Fruit fly (Drosophila melanogaster) whole organism, embryonic: ENCODE results near the gene CG4957.

Source experiments
- Awh ChIP-seq: fragments of 200-800 bp; sonication (Bioruptor generic); IDR thresholded peaks from 2 replicates; pipeline ENCODE4, ENCODE4 v1.3.6; 2022; ENCODE audit warnings: missing biosample characterization, missing genetic modification characterization
- CG1024 ChIP-seq: fragments of 200-800 bp; sonication (Bioruptor generic); IDR thresholded peaks from 2 replicates; pipeline ENCODE4 v1.3.6; 2022; ENCODE audit warnings: missing biosample characterization, missing genetic modification characterization
- CG11723 ChIP-seq: fragments of 200-800 bp; sonication (Bioruptor generic); optimal IDR thresholded peaks from 2 replicates; lab custom pipeline; 2017; ENCODE audit warnings: missing biosample characterization, mild to moderate bottlenecking, missing genetic modification characterization
- CG12219 ChIP-seq: fragments of 200-800 bp; sonication (Bioruptor generic); optimal IDR thresholded peaks from 3 replicates; lab custom pipeline; 2018; ENCODE audit warnings: missing biosample characterization, mild to moderate bottlenecking, missing genetic modification characterization
- CG12942 ChIP-seq: fragments of 200-800 bp; sonication (Bioruptor generic); optimal IDR thresholded peaks from 3 replicates; lab custom pipeline; 2016; ENCODE audit warnings: missing biosample characterization, missing genetic modification characterization
- CG13296 ChIP-seq: fragments of 200-800 bp; sonication (Bioruptor generic); optimal IDR thresholded peaks from 3 replicates; lab custom pipeline; 2018; ENCODE audit warnings: missing biosample characterization, mild to moderate bottlenecking, missing genetic modification characterization
- CG15601 ChIP-seq: fragments of 200-800 bp; sonication (Bioruptor generic); optimal IDR thresholded peaks from 3 replicates; lab custom pipeline; 2019; ENCODE audit warnings: missing biosample characterization, mild to moderate bottlenecking, missing genetic modification characterization, moderate library complexity
- CG16779 ChIP-seq: fragments of 200-800 bp; sonication (Bioruptor generic); IDR thresholded peaks from 2 replicates; pipeline ENCODE4 v1.3.6; 2022; ENCODE audit warnings: missing biosample characterization, missing genetic modification characterization
- CG17186 ChIP-seq: fragments of 200-800 bp; sonication (Bioruptor generic); optimal IDR thresholded peaks from 3 replicates; lab custom pipeline; 2017; ENCODE audit warnings: missing biosample characterization, missing genetic modification reagents, missing genetic modification characterization
- CG17568 ChIP-seq: fragments of 200-800 bp; sonication (Bioruptor generic); optimal IDR thresholded peaks from 2 replicates; lab custom pipeline; 2018; ENCODE audit warnings: missing biosample characterization, mild to moderate bottlenecking, missing genetic modification characterization, moderate library complexity
- CG17802 ChIP-seq: fragments of 200-800 bp; sonication (Bioruptor generic); optimal IDR thresholded peaks from 2 replicates; lab custom pipeline; 2018; ENCODE audit warnings: missing biosample characterization, mild to moderate bottlenecking, missing genetic modification characterization, moderate library complexity
- CG2116 ChIP-seq: fragments of 200-800 bp; sonication (Bioruptor generic); optimal IDR thresholded peaks from 3 replicates; lab custom pipeline; 2018; ENCODE audit warnings: missing biosample characterization, mild to moderate bottlenecking, missing genetic modification characterization
- CG2120 ChIP-seq: fragments of 200-800 bp; sonication (Bioruptor generic); optimal IDR thresholded peaks from 3 replicates; lab custom pipeline; 2016; ENCODE audit warnings: missing biosample characterization, missing genetic modification characterization
- CG2678 ChIP-seq: fragments of 200-800 bp; sonication (Bioruptor generic); optimal IDR thresholded peaks from 3 replicates; lab custom pipeline; 2019; ENCODE audit warnings: missing biosample characterization, mild to moderate bottlenecking, missing genetic modification characterization, moderate library complexity
- CG30431 ChIP-seq: fragments of 200-800 bp; sonication (Bioruptor generic); optimal IDR thresholded peaks from 2 replicates; lab custom pipeline; 2017; ENCODE audit warnings: missing biosample characterization, missing genetic modification characterization
- CG31224 ChIP-seq: fragments of 200-800 bp; sonication (Bioruptor generic); IDR thresholded peaks from 2 replicates; pipeline ENCODE4 v1.3.6; 2022; ENCODE audit warnings: missing biosample characterization, missing genetic modification characterization
- CG4282 ChIP-seq: fragments of 200-800 bp; sonication (Bioruptor generic); optimal IDR thresholded peaks from 2 replicates; lab custom pipeline; 2016; ENCODE audit warnings: missing biosample characterization, missing genetic modification characterization
- CG4328 ChIP-seq: fragments of 200-800 bp; sonication (Bioruptor generic); optimal IDR thresholded peaks from 3 replicates; lab custom pipeline; 2017; ENCODE audit warnings: missing biosample characterization, missing genetic modification reagents, missing genetic modification characterization
- CG8388 ChIP-seq: fragments of 200-800 bp; sonication (Bioruptor generic); optimal IDR thresholded peaks from 2 replicates; lab custom pipeline; 2019; ENCODE audit warnings: missing biosample characterization, mild to moderate bottlenecking, missing genetic modification characterization, moderate library complexity
- CG9727 ChIP-seq: fragments of 200-800 bp; sonication (Bioruptor generic); optimal IDR thresholded peaks from 3 replicates; lab custom pipeline; 2017; ENCODE audit warnings: missing biosample characterization, mild to moderate bottlenecking, missing genetic modification characterization
- CG9932 ChIP-seq: fragments of 200-800 bp; sonication (Bioruptor generic); IDR thresholded peaks from 2 replicates; pipeline ENCODE4 v1.3.6; 2022; ENCODE audit warnings: missing biosample characterization, missing genetic modification characterization
- CHES-1-like ChIP-seq: fragments of 200-800 bp; sonication (Bioruptor generic); optimal IDR thresholded peaks from 2 replicates; lab custom pipeline; 2016; ENCODE audit warnings: missing biosample characterization, missing genetic modification characterization
- Dll ChIP-seq: fragments of 200-800 bp; sonication (Bioruptor generic); IDR thresholded peaks from 4 replicates; pipeline ENCODE4 v1.3.6; 2022; ENCODE audit warnings: missing biosample characterization, missing genetic modification characterization; ENCODE audit not compliant: partially characterized antibody
- H15 ChIP-seq: fragments of 200-800 bp; sonication (Bioruptor generic); IDR thresholded peaks from 3 replicates; pipeline ENCODE4 v1.3.6; 2022; ENCODE audit warnings: missing biosample characterization, missing genetic modification characterization
- HLH54F ChIP-seq: fragments of 200-800 bp; sonication (Bioruptor generic); optimal IDR thresholded peaks from 3 replicates; lab custom pipeline; 2016; ENCODE audit warnings: missing biosample characterization, missing genetic modification characterization
- HLHmδ ChIP-seq: fragments of 200-800 bp; sonication (Bioruptor generic); optimal IDR thresholded peaks from 2 replicates; lab custom pipeline; 2018; ENCODE audit warnings: missing biosample characterization, mild to moderate bottlenecking, missing genetic modification characterization, moderate library complexity
- HmgZ ChIP-seq: fragments of 200-800 bp; sonication (Bioruptor generic); optimal IDR thresholded peaks from 2 replicates; lab custom pipeline; 2018; ENCODE audit warnings: missing biosample characterization, mild to moderate bottlenecking, missing genetic modification characterization
- Jarid2 ChIP-seq: fragments of 200-800 bp; sonication (Bioruptor generic); optimal IDR thresholded peaks from 3 replicates; lab custom pipeline; 2017; ENCODE audit warnings: mild to moderate bottlenecking, missing biosample characterization, missing genetic modification reagents, missing genetic modification characterization
- Mad ChIP-seq: fragments of 200-800 bp; sonication (Bioruptor generic); optimal IDR thresholded peaks from 2 replicates; lab custom pipeline; 2016; ENCODE audit warnings: missing biosample characterization, missing genetic modification characterization
- Mes4 ChIP-seq: fragments of 200-800 bp; sonication (Bioruptor generic); optimal IDR thresholded peaks from 2 replicates; lab custom pipeline; 2016; ENCODE audit warnings: missing biosample characterization, missing genetic modification characterization
- Neu2 ChIP-seq: fragments of 200-800 bp; sonication (Bioruptor generic); optimal IDR thresholded peaks from 3 replicates; lab custom pipeline; 2016; ENCODE audit warnings: missing biosample characterization, missing genetic modification characterization, borderline replicate concordance
- Sox102F ChIP-seq: fragments of 200-800 bp; sonication (Bioruptor generic); optimal IDR thresholded peaks from 2 replicates; lab custom pipeline; 2018; ENCODE audit warnings: missing biosample characterization, mild to moderate bottlenecking, missing genetic modification characterization, moderate library complexity
- Trl ChIP-seq, 3 experiments: fragments of >200 bp in 2 of 3; fragments of 200-800 bp in 1 of 3; sonication (Bioruptor generic) in 1 of 3; optimal IDR thresholded peaks; 2 replicates in 1 of 3; 3 replicates in 2 of 3; lab custom pipeline; 2016 to 2017; ENCODE audit warnings: missing biosample characterization in 1 of 3, missing genetic modification characterization in 1 of 3
- ac ChIP-seq: fragments of 200-800 bp; sonication (Bioruptor generic); optimal IDR thresholded peaks from 3 replicates; lab custom pipeline; 2017; ENCODE audit warnings: missing biosample characterization, mild to moderate bottlenecking, missing genetic modification characterization
- amos ChIP-seq: fragments of 200-800 bp; sonication (Bioruptor generic); IDR thresholded peaks from 2 replicates; pipeline ENCODE4 v1.3.6; 2022; ENCODE audit warnings: missing biosample characterization, missing genetic modification characterization; ENCODE audit not compliant: partially characterized antibody
- aop ChIP-seq: fragments of 200-800 bp; sonication (Bioruptor generic); IDR thresholded peaks from 2 replicates; pipeline ENCODE4 v1.3.6; 2022; ENCODE audit warnings: missing biosample characterization, missing genetic modification characterization
- az2 ChIP-seq: fragments of 200-800 bp; sonication (Bioruptor generic); optimal IDR thresholded peaks from 3 replicates; lab custom pipeline; 2016; ENCODE audit warnings: missing biosample characterization, missing genetic modification characterization
- bigmax ChIP-seq: fragments of 200-800 bp; sonication (Bioruptor generic); optimal IDR thresholded peaks from 2 replicates; lab custom pipeline; 2018; ENCODE audit warnings: missing biosample characterization, mild to moderate bottlenecking, missing genetic modification characterization
- cad ChIP-seq: fragments of >200 bp; optimal IDR thresholded peaks from 2 replicates; lab custom pipeline; 2017; ENCODE audit warnings: missing biosample characterization, missing genetic modification characterization
- cg ChIP-seq: fragments of 200-800 bp; sonication (Bioruptor generic); optimal IDR thresholded peaks from 3 replicates; lab custom pipeline; 2019; ENCODE audit warnings: missing biosample characterization, mild to moderate bottlenecking, missing genetic modification characterization, moderate library complexity
- chinmo ChIP-seq: fragments of 200-800 bp; sonication (Bioruptor generic); IDR thresholded peaks from 4 replicates; pipeline ENCODE4 v1.3.6; 2022; ENCODE audit warnings: missing biosample characterization, missing genetic modification characterization; ENCODE audit not compliant: partially characterized antibody
- dpn ChIP-seq, 2 experiments: fragments of 200-800 bp; sonication (Bioruptor generic); optimal IDR thresholded peaks; 3 replicates each; lab custom pipeline; 2016; ENCODE audit warnings: missing biosample characterization in 2 of 2, missing genetic modification characterization in 2 of 2
- ems ChIP-seq: fragments of 200-800 bp; sonication (Bioruptor generic); optimal IDR thresholded peaks from 3 replicates; lab custom pipeline; 2016; ENCODE audit warnings: missing biosample characterization, missing genetic modification characterization
- gsb-n ChIP-seq: fragments of 200-800 bp; sonication (Bioruptor generic); optimal IDR thresholded peaks from 3 replicates; lab custom pipeline; 2018; ENCODE audit warnings: missing biosample characterization, mild to moderate bottlenecking, missing genetic modification characterization
- nmo ChIP-seq: fragments of 200-800 bp; sonication (Bioruptor generic); optimal IDR thresholded peaks from 2 replicates; lab custom pipeline; 2018; ENCODE audit warnings: missing biosample characterization, mild to moderate bottlenecking, missing genetic modification characterization, moderate library complexity
- phol ChIP-seq: fragments of 200-800 bp; sonication (Bioruptor generic); optimal IDR thresholded peaks from 3 replicates; lab custom pipeline; 2018; ENCODE audit warnings: missing biosample characterization, mild to moderate bottlenecking, missing genetic modification characterization, moderate library complexity
- row ChIP-seq: fragments of 200-800 bp; sonication (Bioruptor generic); IDR thresholded peaks from 3 replicates; pipeline ENCODE4 v1.3.6; 2022; ENCODE audit warnings: missing biosample characterization, missing genetic modification characterization
- sc ChIP-seq, 3 experiments: fragments of >200 bp in 2 of 3; fragments of 200-800 bp in 1 of 3; sonication (Bioruptor generic) in 1 of 3; optimal IDR thresholded peaks; 2 replicates in 2 of 3; 3 replicates in 1 of 3; lab custom pipeline; 2017; ENCODE audit warnings: mild to moderate bottlenecking in 1 of 3, missing biosample characterization in 1 of 3, missing genetic modification characterization in 1 of 3, missing genetic modification reagents in 1 of 3
- slou ChIP-seq: fragments of 200-800 bp; sonication (Bioruptor generic); optimal IDR thresholded peaks from 3 replicates; lab custom pipeline; 2016; ENCODE audit warnings: missing biosample characterization, missing genetic modification characterization
- toy ChIP-seq: fragments of 200-800 bp; sonication (Bioruptor generic); IDR thresholded peaks from 2 replicates; pipeline ENCODE4 v1.3.6; 2022; ENCODE audit warnings: missing biosample characterization, missing genetic modification characterization

The CG4957 gene

DNA sequence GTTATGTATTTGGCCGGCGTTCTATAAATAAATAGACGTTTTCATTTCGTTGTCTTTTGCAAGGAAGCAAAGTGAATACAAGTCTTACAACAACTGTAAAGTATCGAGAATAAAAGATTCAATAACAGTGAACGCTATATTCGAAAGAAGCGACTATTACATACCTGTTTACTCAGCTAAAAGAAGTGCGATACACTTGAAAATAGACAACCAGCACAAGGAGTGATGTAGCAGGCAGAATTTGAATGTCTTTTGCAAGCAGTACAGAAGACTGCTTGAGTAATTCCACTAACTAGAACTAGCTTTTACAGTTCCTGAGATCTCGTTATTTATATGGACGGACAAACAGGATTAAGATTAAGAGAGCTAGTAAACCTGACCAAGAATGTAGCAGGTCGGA is 29.6 kb downstream of the CG4957 start (continued):
- no peak for TF ChIP-seq CG11723 (GFP tag; lab: Kevin White, UChicago)
- TF ChIP-seq CG17802: no peak
- no peak for TF ChIP-seq aop
- no peak for TF ChIP-seq HLHmδ
- peak in 1 of 2 experiments; percentile 33 for TF ChIP-seq dpn (GFP tag; optimal IDR thresholded peaks at IDR 0.05; lab: Kevin White, UChicago)
- TF ChIP-seq CG2120: no peak
- no peak for TF ChIP-seq slou (GFP tag; lab: Kevin White, UChicago)
- no peak; the same call in 1 of the 2 replicates for TF ChIP-seq amos (GFP tag; lab: Robert Waterston, UW)
- no peak for TF ChIP-seq HLH54F
- TF ChIP-seq toy: no peak
- TF ChIP-seq cad (GFP tag; lab: Kevin White, UChicago): no peak
- no peak for TF ChIP-seq CG12942 (GFP tag; lab: Kevin White, UChicago)
- peak; percentile 9 for TF ChIP-seq phol (tag; lab: Kevin White, UChicago)
- no peak for TF ChIP-seq gsb-n (tag; lab: Kevin White, UChicago)
- no peak for TF ChIP-seq Sox102F (GFP tag; lab: Kevin White, UChicago)
- no peak for TF ChIP-seq Neu2 (GFP tag; lab: Kevin White, UChicago)
- TF ChIP-seq CG30431 (GFP tag; lab: Kevin White, UChicago): no peak
- no peak for TF ChIP-seq CG4328 (GFP tag; lab: Kevin White, UChicago)
- no peak for TF ChIP-seq ems (GFP tag; lab: Kevin White, UChicago)
- no peak for TF ChIP-seq ac (GFP tag; lab: Kevin White, UChicago)
- TF ChIP-seq az2 (GFP tag; lab: Kevin White, UChicago): no peak
- no peak for TF ChIP-seq cg (GFP tag; lab: Kevin White, UChicago)
- no peak for TF ChIP-seq CG1024 (GFP tag; lab: Robert Waterston, UW)
- TF ChIP-seq CG15601 (tag; lab: Kevin White, UChicago): peak; percentile 22
- no peak for TF ChIP-seq Dll (GFP tag; lab: Robert Waterston, UW)
- TF ChIP-seq Jarid2 (GFP tag; lab: Kevin White, UChicago): no peak
- no peak for TF ChIP-seq CG17186 (GFP tag; lab: Kevin White, UChicago)
- TF ChIP-seq CG31224 (GFP tag; lab: Robert Waterston, UW): no peak
- no peak for TF ChIP-seq H15 (GFP tag; lab: Robert Waterston, UW)
- no peak for TF ChIP-seq CG17568 (GFP tag; lab: Kevin White, UChicago)
- TF ChIP-seq CG16779 (GFP tag; lab: Robert Waterston, UW): no peak
- no peak for TF ChIP-seq CG13296 (GFP tag; lab: Kevin White, UChicago)
- no peak for TF ChIP-seq sc (optimal IDR thresholded peaks at IDR 0.05; lab: Kevin White, UChicago)
- no peak for TF ChIP-seq sc (GFP tag; optimal IDR thresholded peaks at IDR 0.05; lab: Kevin White, UChicago)
- no peak for TF ChIP-seq CG8388 (GFP tag; lab: Kevin White, UChicago)
- TF ChIP-seq CG12219 (GFP tag; lab: Kevin White, UChicago): no peak
- TF ChIP-seq bigmax (GFP tag; lab: Kevin White, UChicago): no peak
- no peak for TF ChIP-seq Mad (GFP tag; lab: Kevin White, UChicago)
- no peak for TF ChIP-seq Awh (GFP tag; lab: Robert Waterston, UW)
- no peak for TF ChIP-seq Trl (optimal IDR thresholded peaks at IDR 0.05; lab: Kevin White, UChicago)
- no peak for TF ChIP-seq Trl (GFP tag; optimal IDR thresholded peaks at IDR 0.05; lab: Kevin White, UChicago)
- no peak for TF ChIP-seq Mes4 (GFP tag; lab: Kevin White, UChicago)
- TF ChIP-seq CHES-1-like: no peak
- TF ChIP-seq CG2116: no peak
- peak; percentile 38; the same call in 1 of the 3 replicates for TF ChIP-seq row (GFP tag; lab: Robert Waterston, UW)
- no peak for TF ChIP-seq CG4282 (GFP tag; lab: Kevin White, UChicago)
- TF ChIP-seq CG2678 (tag; lab: Kevin White, UChicago): no peak
- TF ChIP-seq chinmo (GFP tag; lab: Robert Waterston, UW): no peak
- peak; percentile 67 for TF ChIP-seq HmgZ
- TF ChIP-seq nmo: peak; percentile 40
- no peak for TF ChIP-seq CG9727 (GFP tag; lab: Kevin White, UChicago)
- no peak for TF ChIP-seq CG9932 (GFP tag; lab: Robert Waterston, UW)
